Fruit fly (Drosophila melanogaster): ENCODE measurements around the gene CG2924.

Gene CG2924

dm6 chrX:2317347-2317832 is 46.8 kb upstream of the CG2924 start (continued):
- TF ChIP-seq Nf-YB (GFP tag; optimal IDR thresholded peaks at IDR 0.05) (peak; percentile 47), fd96Cb (tag; optimal IDR thresholded peaks at IDR 0.05) (no peak), chinmo (GFP tag; IDR thresholded peaks at IDR 0.05; ENCODE audit: partially characterized antibody) (peak; percentile 90), pzg (GFP tag; optimal IDR thresholded peaks at IDR 0.05) (no peak), TFAM (GFP tag; optimal IDR thresholded peaks at IDR 0.05) (no peak), CG17568 (GFP tag; optimal IDR thresholded peaks at IDR 0.05) (peak; percentile 10), CG13775 (GFP tag; optimal IDR thresholded peaks at IDR 0.05) (no peak), GATAe (GFP tag; conservative IDR thresholded peaks at IDR 0.05) (no peak), CG12391 (tag; optimal IDR thresholded peaks at IDR 0.05) (no peak), CG6813 (GFP tag; optimal IDR thresholded peaks at IDR 0.05) (peak; percentile 22), Hmr (GFP tag; optimal IDR thresholded peaks at IDR 0.05) (no peak), onecut (GFP tag; IDR thresholded peaks at IDR 0.05) (peak; percentile 36), Scr (GFP tag; IDR thresholded peaks at IDR 0.05; ENCODE audit: partially characterized antibody) (peak; percentile 31), hb (GFP tag; IDR thresholded peaks at IDR 0.05; ENCODE audit: partially characterized antibody) (no peak), CG15073 (GFP tag; optimal IDR thresholded peaks at IDR 0.05) (no peak), CG12236 (GFP tag; optimal IDR thresholded peaks at IDR 0.05) (no peak), chm (GFP tag; IDR thresholded peaks at IDR 0.05) (0 out of 2 replicates have a peak, but pooled peaks have one; percentile 54), h (optimal IDR thresholded peaks at IDR 0.05) (no peak), Myb (GFP tag; optimal IDR thresholded peaks at IDR 0.05) (no peak), Fer3 (tag; optimal IDR thresholded peaks at IDR 0.05) (no peak), Hmx (GFP tag; optimal IDR thresholded peaks at IDR 0.05) (no peak), B-H1 (GFP tag; IDR thresholded peaks at IDR 0.05) (no peak), PHDP (tag; optimal IDR thresholded peaks at IDR 0.05) (peak; percentile 33), crp (GFP tag; optimal IDR thresholded peaks at IDR 0.05) (peak in 1 of 2 experiments; percentile 72), CG1529 (GFP tag; optimal IDR thresholded peaks at IDR 0.05) (no peak), Fer2 (tag; optimal IDR thresholded peaks at IDR 0.05) (no peak), sisA (GFP tag; IDR thresholded peaks at IDR 0.05) (no peak), CG2129 (GFP tag; IDR thresholded peaks at IDR 0.05; ENCODE audit: partially characterized antibody) (no peak), esg (GFP tag; conservative IDR thresholded peaks at IDR 0.05) (no peak), CG14014 (GFP tag; IDR thresholded peaks at IDR 0.05) (no peak; the same call in 1 of the 2 replicates), phol (tag; optimal IDR thresholded peaks at IDR 0.05) (no peak), CG6689 (GFP tag; IDR thresholded peaks at IDR 0.05) (no peak), CG12744 (GFP tag; optimal IDR thresholded peaks at IDR 0.05) (no peak), CG10462 (GFP tag; optimal IDR thresholded peaks at IDR 0.05) (no peak), az2 (GFP tag; optimal IDR thresholded peaks at IDR 0.05) (no peak), CG15514 (GFP tag; optimal IDR thresholded peaks at IDR 0.05) (peak; percentile 48), rib (GFP tag; IDR thresholded peaks at IDR 0.05) (no peak), CG4730 (GFP tag; IDR thresholded peaks at IDR 0.05) (no peak), tap (tag; optimal IDR thresholded peaks at IDR 0.05) (no peak), cad (GFP tag; optimal IDR thresholded peaks at IDR 0.05) (peak; percentile 44), Atf3 (GFP tag; optimal IDR thresholded peaks at IDR 0.05) (no peak), BEAF-32 (GFP tag; optimal IDR thresholded peaks at IDR 0.05) (no peak), CG9437 (GFP tag; optimal IDR thresholded peaks at IDR 0.05) (no peak), CG32532 (GFP tag; IDR thresholded peaks at IDR 0.05) (peak; percentile 70; the same call in 1 of the 2 replicates), CG18476 (GFP tag; optimal IDR thresholded peaks at IDR 0.05) (no peak), CG18764 (GFP tag; optimal IDR thresholded peaks at IDR 0.05) (no peak), CG16813 (GFP tag; IDR thresholded peaks at IDR 0.05; ENCODE audit: partially characterized antibody) (no peak), ttk (GFP tag; IDR thresholded peaks at IDR 0.05) (no peak), danr (GFP tag; IDR thresholded peaks at IDR 0.05) (no peak), NfI (GFP tag; optimal IDR thresholded peaks at IDR 0.05) (no peak), CG34376 (GFP tag; optimal IDR thresholded peaks at IDR 0.05) (peak; percentile 76)

All from whole organism, embryonic.